Worm (Caenorhabditis elegans): ENCODE results near the gene sqv-6.

Gene sqv-6

ce11 chrV:910588-910987 lies 54.0 kb downstream of the sqv-6 start:
- TF ChIP-seq unc-55 (GFP tag; optimal IDR thresholded peaks at IDR 0.05) (no peak), gmeb-2 (tag; optimal IDR thresholded peaks at IDR 0.05) (no peak), pros-1 (tag; optimal IDR thresholded peaks at IDR 0.05) (no peak), pat-9 (tag; optimal IDR thresholded peaks at IDR 0.05) (no peak), elt-2 (tag; optimal IDR thresholded peaks at IDR 0.05) (peak; percentile 94), tbx-2 (tag; optimal IDR thresholded peaks at IDR 0.05) (no peak), ceh-34 (tag; optimal IDR thresholded peaks at IDR 0.05) (no peak)

DNA sequence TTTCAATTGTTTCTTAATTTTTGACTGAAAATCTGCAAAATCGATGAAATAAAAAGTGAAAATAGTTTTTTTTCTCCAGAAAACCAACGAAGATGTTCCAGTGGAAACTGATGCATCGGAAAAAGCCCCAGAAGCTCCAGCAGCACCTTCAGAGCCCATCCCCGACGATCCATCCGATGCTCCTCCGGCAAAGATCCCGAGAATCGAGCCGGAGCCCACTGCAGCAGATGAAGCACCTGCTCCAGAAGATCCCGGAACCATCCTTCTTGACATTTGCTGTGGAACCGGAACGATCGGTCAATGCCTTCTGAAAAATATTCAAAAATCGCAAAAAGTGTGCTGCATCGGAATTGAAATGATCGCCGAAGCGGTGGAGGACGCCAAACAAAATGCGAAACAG lies 55.9 kb downstream of the sqv-6 start:
- TF ChIP-seq pha-2 (tag; optimal IDR thresholded peaks at IDR 0.05) (no peak), pros-1 (tag; optimal IDR thresholded peaks at IDR 0.05) (no peak), ceh-48 (tag; optimal IDR thresholded peaks at IDR 0.05) (no peak), ceh-24 (tag; optimal IDR thresholded peaks at IDR 0.05) (no peak), T23F11.4 (GFP tag; optimal IDR thresholded peaks at IDR 0.05) (no peak), unc-42 (tag; optimal IDR thresholded peaks at IDR 0.05) (no peak), ceh-19 (GFP tag; optimal IDR thresholded peaks at IDR 0.05) (no peak), sox-4 (tag; optimal IDR thresholded peaks at IDR 0.05) (no peak), gmeb-2 (tag; optimal IDR thresholded peaks at IDR 0.05) (no peak), tbx-2 (tag; optimal IDR thresholded peaks at IDR 0.05) (no peak), ets-4 (tag; optimal IDR thresholded peaks at IDR 0.05) (no peak), fkh-6 (tag; optimal IDR thresholded peaks at IDR 0.05) (no peak), sox-2 (GFP tag; IDR thresholded peaks at IDR 0.05) (no peak), madf-2 (tag; optimal IDR thresholded peaks at IDR 0.05) (no peak), rnt-1 (tag; optimal IDR thresholded peaks at IDR 0.05) (no peak), hlh-13 (GFP tag; optimal IDR thresholded peaks at IDR 0.05) (no peak)

- TF ChIP-seq fax-1 (tag; optimal IDR thresholded peaks at IDR 0.05) = no peak
- peak; percentile 24 for TF ChIP-seq nfya-1 (tag; optimal IDR thresholded peaks at IDR 0.05)
- no peak for TF ChIP-seq hlh-13 (GFP tag; optimal IDR thresholded peaks at IDR 0.05)
- peak; percentile 26 for TF ChIP-seq tbx-2 (tag; optimal IDR thresholded peaks at IDR 0.05)
- TF ChIP-seq syd-9 (tag; optimal IDR thresholded peaks at IDR 0.05) = no peak
- peak; percentile 15 for TF ChIP-seq ceh-31 (tag; optimal IDR thresholded peaks at IDR 0.05)
- no peak for TF ChIP-seq npax-4 (tag; optimal IDR thresholded peaks at IDR 0.05)
These were observed 60.2 kb downstream of the sqv-6 start, which contains the start of gene trm-2A for ce11 chrV:904232-904983. trm-2A (plus strand) TSS chrV:904963.

DNA sequence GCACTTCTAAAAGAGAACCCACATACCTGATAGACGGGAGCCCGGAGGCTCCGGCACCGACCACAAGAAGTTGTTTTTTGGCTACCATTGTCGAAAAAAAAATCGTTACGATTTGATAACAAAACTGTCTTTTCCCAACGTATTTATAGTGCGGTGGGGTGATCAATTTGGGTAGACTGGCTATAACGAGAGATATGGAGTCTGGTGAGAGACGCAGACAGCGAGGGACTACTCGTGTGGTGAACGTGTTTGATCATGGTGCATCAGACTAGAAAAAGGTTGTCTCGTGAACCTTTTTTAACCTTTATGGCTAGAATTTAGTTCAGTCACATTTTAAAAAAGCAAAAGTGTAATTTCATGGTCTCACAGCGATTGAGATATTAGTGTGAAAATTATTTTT lies 61.1 kb downstream of the sqv-6 start, which contains the start of gene fmo-5:
Gene fmo-5, minus strand, starts transcription at position 206 of the 400 bp plus-strand sequence.
- TF ChIP-seq hlh-30 (tag; optimal IDR thresholded peaks at IDR 0.05; ENCODE audit: insufficient read depth) (peak; percentile 36), ceh-30 (tag; optimal IDR thresholded peaks at IDR 0.05) (no peak)
